Worm (Caenorhabditis elegans): Measurements from ENCODE around the gene C18A11.2.

- no peak for TF ChIP-seq ama-1 (optimal IDR thresholded peaks at IDR 0.05)
- no peak for TF ChIP-seq fkh-6 (tag; optimal IDR thresholded peaks at IDR 0.05)
These were observed 47.7 kb upstream of the C18A11.2 start for ce11 chrX:8019665-8020064.
